Fruit fly (Drosophila melanogaster) whole organism, embryonic: Measurements from ENCODE around the gene Drgx.

Experiments
- Atf3 ChIP-seq: fragments of 200-800 bp; sonication (Bioruptor generic); optimal IDR thresholded peaks from 3 replicates; lab custom pipeline; 2016; ENCODE audit warnings: missing biosample characterization, missing genetic modification characterization
- CG11695 ChIP-seq: fragments of 200-800 bp; sonication (Bioruptor generic); IDR thresholded peaks from 3 replicates; pipeline ENCODE4 v1.3.6; 2022; ENCODE audit warnings: missing biosample characterization, missing genetic modification characterization
- CG11696 ChIP-seq: fragments of 200-800 bp; sonication (Bioruptor generic); IDR thresholded peaks from 2 replicates; pipeline ENCODE4 v1.3.6; 2022; ENCODE audit warnings: missing biosample characterization, missing genetic modification characterization
- CG15479 ChIP-seq: fragments of 200-800 bp; sonication (Bioruptor generic); optimal IDR thresholded peaks from 3 replicates; lab custom pipeline; 2019; ENCODE audit warnings: missing biosample characterization, mild to moderate bottlenecking, missing genetic modification characterization, moderate library complexity
- CG2712 ChIP-seq: fragments of 200-800 bp; optimal IDR thresholded peaks from 3 replicates; lab custom pipeline; 2019; ENCODE audit warnings: missing biosample characterization, mild to moderate bottlenecking, missing genetic modification characterization, moderate library complexity
- CG31224 ChIP-seq: fragments of 200-800 bp; sonication (Bioruptor generic); IDR thresholded peaks from 2 replicates; pipeline ENCODE4 v1.3.6; 2022; ENCODE audit warnings: missing biosample characterization, missing genetic modification characterization
- CG31365 ChIP-seq: fragments of 200-800 bp; sonication (Bioruptor generic); optimal IDR thresholded peaks from 2 replicates; lab custom pipeline; 2018; ENCODE audit warnings: missing biosample characterization, mild to moderate bottlenecking, missing genetic modification characterization
- CG3163 ChIP-seq: fragments of 200-800 bp; sonication (Bioruptor generic); optimal IDR thresholded peaks from 3 replicates; lab custom pipeline; 2016; ENCODE audit warnings: missing biosample characterization, missing genetic modification characterization
- CG32532 ChIP-seq: fragments of 200-800 bp; sonication (Bioruptor generic); IDR thresholded peaks from 2 replicates; pipeline ENCODE4 v1.3.6; 2022; ENCODE audit warnings: missing biosample characterization, missing genetic modification characterization
- CG4730 ChIP-seq: fragments of 200-800 bp; sonication (Bioruptor generic); IDR thresholded peaks from 2 replicates; pipeline ENCODE4 v1.3.6; 2022; ENCODE audit warnings: missing biosample characterization, missing genetic modification characterization
- CG4854 ChIP-seq: fragments of 200-800 bp; sonication (Bioruptor generic); optimal IDR thresholded peaks from 2 replicates; lab custom pipeline; 2016; ENCODE audit warnings: missing biosample characterization, missing genetic modification characterization, inconsistent platforms
- CG6689 ChIP-seq: fragments of 200-800 bp; sonication (Bioruptor generic); IDR thresholded peaks from 2 replicates; pipeline ENCODE4 v1.3.6; 2022; ENCODE audit warnings: missing biosample characterization, missing genetic modification characterization
- CG6854 ChIP-seq: fragments of 200-800 bp; sonication (Bioruptor generic); optimal IDR thresholded peaks from 3 replicates; lab custom pipeline; 2017; ENCODE audit warnings: missing biosample characterization, mild to moderate bottlenecking, missing genetic modification characterization
- CG7928 ChIP-seq: fragments of 200-800 bp; sonication (Bioruptor generic); optimal IDR thresholded peaks from 2 replicates; lab custom pipeline; 2017; ENCODE audit warnings: missing biosample characterization, mild to moderate bottlenecking, missing genetic modification characterization
- CG8359 ChIP-seq: fragments of 200-800 bp; sonication (Bioruptor generic); optimal IDR thresholded peaks from 2 replicates; lab custom pipeline; 2017; ENCODE audit warnings: missing biosample characterization, mild to moderate bottlenecking, missing genetic modification characterization, borderline replicate concordance
- CG9215 ChIP-seq: fragments of 200-800 bp; sonication (Bioruptor generic); IDR thresholded peaks from 2 replicates; pipeline ENCODE4 v1.3.6; 2022; ENCODE audit warnings: missing biosample characterization, missing genetic modification characterization
- CG9817 ChIP-seq: fragments of 200-800 bp; sonication (Bioruptor generic); optimal IDR thresholded peaks from 2 replicates; lab custom pipeline; 2018; ENCODE audit warnings: missing biosample characterization, mild to moderate bottlenecking, missing genetic modification characterization, moderate library complexity
- CrebB ChIP-seq: fragments of 200-800 bp; sonication (Bioruptor generic); optimal IDR thresholded peaks from 3 replicates; lab custom pipeline; 2018; ENCODE audit warnings: missing biosample characterization, mild to moderate bottlenecking, missing genetic modification characterization
- D19B ChIP-seq: fragments of 200-800 bp; sonication (Bioruptor generic); optimal IDR thresholded peaks from 2 replicates; lab custom pipeline; 2017; ENCODE audit warnings: missing biosample characterization, mild to moderate bottlenecking, missing genetic modification characterization
- Drgx ChIP-seq: fragments of 200-800 bp; sonication (Bioruptor generic); IDR thresholded peaks from 2 replicates; pipeline ENCODE4 v1.3.6; 2022; ENCODE audit warnings: missing biosample characterization, missing genetic modification characterization
- H2.0 ChIP-seq: fragments of 200-800 bp; sonication (Bioruptor generic); IDR thresholded peaks from 2 replicates; pipeline ENCODE4 v1.3.6; 2022; ENCODE audit warnings: missing biosample characterization, missing genetic modification characterization
- Hey ChIP-seq: fragments of 200-800 bp; sonication (Bioruptor generic); optimal IDR thresholded peaks from 3 replicates; lab custom pipeline; 2018; ENCODE audit warnings: missing biosample characterization, mild to moderate bottlenecking, missing genetic modification characterization
- Hr78 ChIP-seq, 2 experiments: fragments of 200-800 bp in 1 of 2; fragments of >200 bp in 1 of 2; sonication (Bioruptor generic) in 1 of 2; optimal IDR thresholded peaks; 2 replicates each; lab custom pipeline; 2017 to 2019; ENCODE audit warnings: missing biosample characterization in 2 of 2, missing genetic modification characterization in 2 of 2, mild to moderate bottlenecking in 1 of 2, moderate library complexity in 1 of 2
- Hsf ChIP-seq: fragments of 200-800 bp; sonication (Bioruptor generic); optimal IDR thresholded peaks from 3 replicates; lab custom pipeline; 2016; ENCODE audit warnings: missing biosample characterization, missing genetic modification characterization
- MESR4 ChIP-seq: fragments of 200-800 bp; sonication (Bioruptor generic); optimal IDR thresholded peaks from 2 replicates; lab custom pipeline; 2018; ENCODE audit warnings: missing biosample characterization, mild to moderate bottlenecking, missing genetic modification characterization, moderate library complexity
- Mad ChIP-seq: fragments of 200-800 bp; sonication (Bioruptor generic); optimal IDR thresholded peaks from 2 replicates; lab custom pipeline; 2016; ENCODE audit warnings: missing biosample characterization, missing genetic modification characterization
- Opbp ChIP-seq: fragments of 200-800 bp; sonication (Bioruptor generic); IDR thresholded peaks from 3 replicates; pipeline ENCODE4 v1.3.6; 2022; ENCODE audit warnings: missing biosample characterization, missing genetic modification characterization; ENCODE audit not compliant: partially characterized antibody
- PHDP ChIP-seq: fragments of 200-800 bp; sonication (Bioruptor generic); optimal IDR thresholded peaks from 3 replicates; lab custom pipeline; 2018; ENCODE audit warnings: missing biosample characterization, mild to moderate bottlenecking, missing genetic modification characterization, moderate library complexity
- Ptx1 ChIP-seq: fragments of 200-800 bp; sonication (Bioruptor generic); IDR thresholded peaks from 2 replicates; pipeline ENCODE4 v1.3.6; 2022; ENCODE audit warnings: missing biosample characterization, missing genetic modification characterization
- Sin3A ChIP-seq: fragments of >200 bp; optimal IDR thresholded peaks from 2 replicates; lab custom pipeline; 2018
- Xbp1 ChIP-seq: fragments of 200-800 bp; sonication (Bioruptor generic); optimal IDR thresholded peaks from 3 replicates; lab custom pipeline; 2016; ENCODE audit warnings: missing biosample characterization, mild to moderate bottlenecking, missing genetic modification characterization
- bowl ChIP-seq: fragments of 200-800 bp; sonication (Bioruptor generic); IDR thresholded peaks from 2 replicates; pipeline ENCODE4 v1.3.6; 2022; ENCODE audit warnings: missing biosample characterization, missing genetic modification characterization
- br ChIP-seq: fragments of >200 bp; optimal IDR thresholded peaks from 2 replicates; lab custom pipeline; 2017
- cato ChIP-seq: fragments of 200-800 bp; sonication (Bioruptor generic); optimal IDR thresholded peaks from 2 replicates; lab custom pipeline; 2016; ENCODE audit warnings: missing biosample characterization, missing genetic modification characterization, borderline replicate concordance
- chn ChIP-seq: fragments of 200-800 bp; sonication (Bioruptor generic); optimal IDR thresholded peaks from 2 replicates; lab custom pipeline; 2016; ENCODE audit warnings: missing biosample characterization, missing genetic modification characterization
- dati ChIP-seq: fragments of 200-800 bp; sonication (Bioruptor generic); IDR thresholded peaks from 2 replicates; pipeline ENCODE4 v1.3.6; 2022; ENCODE audit warnings: missing biosample characterization, missing genetic modification characterization
- emc ChIP-seq: fragments of 200-800 bp; sonication (Bioruptor generic); optimal IDR thresholded peaks from 2 replicates; lab custom pipeline; 2016; ENCODE audit warnings: missing biosample characterization, missing genetic modification characterization
- ftz-f1 ChIP-seq: fragments of 200-800 bp; sonication (Bioruptor generic); optimal IDR thresholded peaks from 2 replicates; lab custom pipeline; 2016; ENCODE audit warnings: missing biosample characterization, missing genetic modification characterization
- gcm ChIP-seq: fragments of 200-800 bp; sonication (Bioruptor generic); optimal IDR thresholded peaks from 2 replicates; lab custom pipeline; 2019; ENCODE audit warnings: missing biosample characterization, mild to moderate bottlenecking, missing genetic modification characterization, moderate library complexity
- gro ChIP-seq: fragments of 200-800 bp; sonication (Bioruptor generic); optimal IDR thresholded peaks from 2 replicates; lab custom pipeline; 2016; ENCODE audit warnings: missing biosample characterization, missing genetic modification characterization
- gsb-n ChIP-seq: fragments of 200-800 bp; sonication (Bioruptor generic); optimal IDR thresholded peaks from 3 replicates; lab custom pipeline; 2018; ENCODE audit warnings: missing biosample characterization, mild to moderate bottlenecking, missing genetic modification characterization
- jing ChIP-seq: fragments of 200-800 bp; sonication (Bioruptor generic); optimal IDR thresholded peaks from 2 replicates; lab custom pipeline; 2018; ENCODE audit warnings: missing biosample characterization, mild to moderate bottlenecking, missing genetic modification characterization
- ken ChIP-seq: fragments of 200-800 bp; sonication (Bioruptor generic); IDR thresholded peaks from 3 replicates; pipeline ENCODE4 v1.3.6; 2022; ENCODE audit warnings: missing biosample characterization, missing genetic modification characterization
- kni ChIP-seq: fragments of 200-800 bp; sonication (Bioruptor generic); optimal IDR thresholded peaks from 3 replicates; lab custom pipeline; 2017; ENCODE audit warnings: mild to moderate bottlenecking, missing biosample characterization, missing genetic modification reagents, missing genetic modification characterization
- mam ChIP-seq: fragments of 200-800 bp; sonication (Bioruptor generic); optimal IDR thresholded peaks from 3 replicates; lab custom pipeline; 2016; ENCODE audit warnings: missing biosample characterization, missing genetic modification characterization
- mld ChIP-seq: fragments of 200-800 bp; sonication (Bioruptor generic); IDR thresholded peaks from 3 replicates; pipeline ENCODE4 v1.3.6; 2022; ENCODE audit warnings: missing biosample characterization, missing genetic modification characterization; ENCODE audit not compliant: partially characterized antibody
- pnt ChIP-seq: fragments of 200-800 bp; sonication (Bioruptor generic); optimal IDR thresholded peaks from 3 replicates; lab custom pipeline; 2016; ENCODE audit warnings: missing biosample characterization, missing genetic modification characterization
- pum ChIP-seq: fragments of 200-800 bp; sonication (Bioruptor generic); optimal IDR thresholded peaks from 2 replicates; lab custom pipeline; 2016; ENCODE audit warnings: missing biosample characterization, missing genetic modification characterization
- sens-2 ChIP-seq: fragments of 200-800 bp; sonication (Bioruptor generic); IDR thresholded peaks from 2 replicates; pipeline ENCODE4 v1.3.6; 2022; ENCODE audit warnings: missing biosample characterization, missing genetic modification characterization
- sim ChIP-seq: fragments of 200-800 bp; sonication (Bioruptor generic); IDR thresholded peaks from 2 replicates; pipeline ENCODE4 v1.3.6; 2022; ENCODE audit warnings: missing biosample characterization, missing genetic modification characterization
- wek ChIP-seq: fragments of 200-800 bp; sonication (Bioruptor generic); optimal IDR thresholded peaks from 3 replicates; lab custom pipeline; 2018; ENCODE audit warnings: missing biosample characterization, mild to moderate bottlenecking, missing genetic modification characterization, moderate library complexity
- yki ChIP-seq: fragments of >200 bp; optimal IDR thresholded peaks from 3 replicates; lab custom pipeline; 2018
- z ChIP-seq: fragments of 200-800 bp; sonication (Bioruptor generic); IDR thresholded peaks from 3 replicates; pipeline ENCODE4 v1.3.6; 2022; ENCODE audit warnings: missing biosample characterization, missing genetic modification characterization

Drgx gene

DNA sequence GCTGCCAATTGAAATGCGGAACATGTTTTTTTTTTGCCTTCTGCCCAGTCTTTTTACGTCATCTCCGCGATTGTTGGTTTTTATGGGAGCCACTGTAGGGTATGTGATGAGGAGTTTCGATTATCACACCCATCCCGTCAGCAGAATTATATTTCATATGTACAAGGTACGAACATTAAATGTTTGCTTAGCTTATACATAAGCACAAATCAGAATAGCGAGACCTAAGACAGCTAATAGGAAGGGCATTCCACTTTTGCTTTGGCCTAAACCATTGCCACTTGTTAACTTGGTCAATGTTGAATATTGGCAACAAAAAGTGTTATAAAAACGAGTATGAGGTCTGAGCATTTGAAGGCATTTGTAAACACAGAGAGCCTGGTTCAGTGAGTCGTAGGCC is 40.7 kb downstream of the Drgx start, which contains the start of gene CG2816 (continued):
- TF ChIP-seq PHDP (tag; lab: Kevin White, UChicago) (peak; percentile 74), CG11696 (GFP tag; lab: Robert Waterston, UW) (no peak), yki (no peak), CG31224 (no peak), kni (GFP tag; lab: Kevin White, UChicago) (no peak), CG9817 (tag; lab: Kevin White, UChicago) (peak; percentile 91), gsb-n (tag; lab: Kevin White, UChicago) (no peak), wek (no peak), pum (GFP tag; lab: Kevin White, UChicago) (peak; percentile 23), z (GFP tag; lab: Robert Waterston, UW) (no peak), CG2712 (tag; lab: Kevin White, UChicago) (no peak), CG32532 (GFP tag; lab: Robert Waterston, UW) (peak; percentile 70), bowl (no peak), CG15479 (GFP tag; lab: Kevin White, UChicago) (no peak), Ptx1 (GFP tag; lab: Robert Waterston, UW) (peak; percentile 85), dati (no peak), emc (no peak), ftz-f1 (GFP tag; lab: Kevin White, UChicago) (peak; percentile 35), jing (GFP tag; lab: Kevin White, UChicago) (no peak), sim (GFP tag; lab: Robert Waterston, UW) (no peak), CG4730 (GFP tag; lab: Robert Waterston, UW) (peak; percentile 35; the same call in 1 of the 2 replicates), Opbp (no peak), Sin3A (lab: Kevin White, UChicago) (no peak), pnt (GFP tag; lab: Kevin White, UChicago) (no peak), ken (GFP tag; lab: Robert Waterston, UW) (peak; percentile 39; the same call in 1 of the 3 replicates), sens-2 (GFP tag; lab: Robert Waterston, UW) (no peak), CG4854 (GFP tag; lab: Kevin White, UChicago) (no peak), cato (GFP tag; lab: Kevin White, UChicago) (no peak), H2.0 (GFP tag; lab: Robert Waterston, UW) (peak; percentile 76), CG8359 (no peak), br (lab: Kevin White, UChicago) (no peak), mld (no peak), chn (GFP tag; lab: Kevin White, UChicago) (peak; percentile 25), MESR4 (no peak), Mad (GFP tag; lab: Kevin White, UChicago) (peak; percentile 11), Xbp1 (GFP tag; lab: Kevin White, UChicago) (peak; percentile 27), D19B (GFP tag; lab: Kevin White, UChicago) (peak; percentile 27), CG6689 (GFP tag; lab: Robert Waterston, UW) (0 out of 2 replicates have a peak, but pooled peaks have one; percentile 35), Atf3 (GFP tag; lab: Kevin White, UChicago) (peak; percentile 26), Hey (tag; lab: Kevin White, UChicago) (peak; percentile 14), Hr78 (GFP tag; optimal IDR thresholded peaks at IDR 0.05; lab: Kevin White, UChicago) (no peak), CG3163 (GFP tag; lab: Kevin White, UChicago) (peak; percentile 9), Hsf (GFP tag; lab: Kevin White, UChicago) (peak; percentile 12), gro (GFP tag; lab: Kevin White, UChicago) (peak; percentile 96), gcm (GFP tag; lab: Kevin White, UChicago) (no peak), CG6854 (GFP tag; lab: Kevin White, UChicago) (no peak), Drgx (GFP tag; lab: Robert Waterston, UW) (peak; percentile 92; the same call in 1 of the 2 replicates), CrebB (peak; percentile 70), CG31365 (tag; lab: Kevin White, UChicago) (no peak), CG9215 (GFP tag; lab: Robert Waterston, UW) (no peak), CG7928 (GFP tag; lab: Kevin White, UChicago) (no peak), mam (GFP tag; lab: Kevin White, UChicago) (peak; percentile 96), CG11695 (GFP tag; lab: Robert Waterston, UW) (peak; percentile 55; the same call in 2 of the 3 replicates)
